Worm (Caenorhabditis elegans) whole organism, late embryonic: Measurements from ENCODE around the gene rab-28.

ENCODE experiments used
- C08G9.2 ChIP-seq: sonication (generic microtip); optimal IDR thresholded peaks from 2 replicates; lab custom pipeline; 2016; ENCODE audit warnings: mild to moderate bottlenecking, missing genetic modification characterization, moderate library complexity, missing compliant biosample characterization
- F13H6.1 ChIP-seq: sonication (generic microtip); optimal IDR thresholded peaks from 2 replicates; lab custom pipeline; 2016; ENCODE audit warnings: missing genetic modification characterization, missing compliant biosample characterization
- K09A11.1 ChIP-seq: sonication (generic microtip); optimal IDR thresholded peaks from 2 replicates; lab custom pipeline; 2017; ENCODE audit warnings: antibody characterized with exemption, mild to moderate bottlenecking, missing genetic modification characterization, missing compliant biosample characterization; ENCODE audit not compliant: insufficient read depth
- T23F11.4 ChIP-seq: fragments of 200-800 bp; sonication (Bioruptor generic); optimal IDR thresholded peaks from 2 replicates; lab custom pipeline; 2018; ENCODE audit warnings: mild to moderate bottlenecking, missing genetic modification characterization, missing compliant biosample characterization
- Y22D7AL.16 ChIP-seq: sonication (generic microtip); optimal IDR thresholded peaks from 2 replicates; lab custom pipeline; 2016; ENCODE audit warnings: missing genetic modification characterization, missing compliant biosample characterization
- ceh-14 ChIP-seq: sonication (generic microtip); optimal IDR thresholded peaks from 2 replicates; lab custom pipeline; 2016; ENCODE audit warnings: missing genotype, missing genetic modification characterization, missing compliant biosample characterization
- ceh-22 ChIP-seq: sonication (generic microtip); optimal IDR thresholded peaks from 2 replicates; lab custom pipeline; 2017; ENCODE audit warnings: missing biosample characterization, missing genetic modification characterization
- ceh-30 ChIP-seq: fragments of 150-350 bp; optimal IDR thresholded peaks from 2 replicates; lab custom pipeline; 2014; ENCODE audit warnings: missing biosample characterization, missing genetic modification characterization
- ceh-31 ChIP-seq: sonication (generic microtip); optimal IDR thresholded peaks from 2 replicates; lab custom pipeline; 2016; ENCODE audit warnings: missing genetic modification characterization, missing compliant biosample characterization
- ceh-45 ChIP-seq: fragments of 200-800 bp; sonication (Bioruptor generic); IDR thresholded peaks from 2 replicates; pipeline ENCODE4 v1.3.6; 2022; ENCODE audit warnings: missing genetic modification reagents, missing genetic modification characterization, missing compliant biosample characterization
- ceh-6 ChIP-seq: fragments of 200-800 bp; sonication (Bioruptor generic); optimal IDR thresholded peaks from 2 replicates; lab custom pipeline; 2018; ENCODE audit warnings: mild to moderate bottlenecking, missing genetic modification characterization, missing compliant biosample characterization
- dve-1 ChIP-seq: sonication (generic microtip); optimal IDR thresholded peaks from 2 replicates; lab custom pipeline; 2017; ENCODE audit warnings: antibody characterized with exemption, mild to moderate bottlenecking, missing genetic modification characterization, missing compliant biosample characterization
- elt-2 ChIP-seq: sonication (generic microtip); optimal IDR thresholded peaks from 2 replicates; lab custom pipeline; 2016; ENCODE audit warnings: missing genetic modification reagents, missing genetic modification characterization, missing compliant biosample characterization
- elt-4 ChIP-seq: sonication (generic microtip); optimal IDR thresholded peaks from 2 replicates; lab custom pipeline; 2016; ENCODE audit warnings: missing genetic modification characterization, missing compliant biosample characterization
- eyg-1 ChIP-seq: sonication (generic microtip); optimal IDR thresholded peaks from 2 replicates; lab custom pipeline; 2016; ENCODE audit warnings: missing genotype, missing genetic modification characterization, missing compliant biosample characterization
- gmeb-2 ChIP-seq: sonication (generic microtip); optimal IDR thresholded peaks from 2 replicates; lab custom pipeline; 2016; ENCODE audit warnings: missing genetic modification characterization, inconsistent platforms, missing compliant biosample characterization
- hlh-15 ChIP-seq: sonication (generic microtip); optimal IDR thresholded peaks from 2 replicates; lab custom pipeline; 2016; ENCODE audit warnings: missing genetic modification characterization, missing compliant biosample characterization
- hlh-30 ChIP-seq: sonication (generic microtip); optimal IDR thresholded peaks from 2 replicates; lab custom pipeline; 2017; ENCODE audit warnings: antibody characterized with exemption, missing genetic modification characterization, missing compliant biosample characterization; ENCODE audit not compliant: insufficient read depth
- mec-3 ChIP-seq: sonication (generic microtip); optimal IDR thresholded peaks from 2 replicates; lab custom pipeline; 2016; ENCODE audit warnings: borderline replicate concordance, missing genetic modification characterization, missing compliant biosample characterization
- nfya-1 ChIP-seq: sonication (generic microtip); optimal IDR thresholded peaks from 2 replicates; lab custom pipeline; 2017; ENCODE audit warnings: missing genetic modification characterization, mild to moderate bottlenecking, missing compliant biosample characterization, antibody characterized with exemption, moderate library complexity
- nhr-11 ChIP-seq: fragments of 150-350 bp; optimal IDR thresholded peaks from 2 replicates; lab custom pipeline; 2014; ENCODE audit warnings: missing biosample characterization, missing genetic modification characterization
- npax-4 ChIP-seq: sonication (generic microtip); optimal IDR thresholded peaks from 2 replicates; lab custom pipeline; 2016; ENCODE audit warnings: missing genetic modification characterization, missing compliant biosample characterization
- pat-9 ChIP-seq: fragments of 200-800 bp; sonication (Bioruptor generic); optimal IDR thresholded peaks from 2 replicates; lab custom pipeline; 2018; ENCODE audit warnings: mild to moderate bottlenecking, missing genetic modification characterization, moderate library complexity, missing compliant biosample characterization
- pax-1 ChIP-seq: fragments of 150-350 bp; optimal IDR thresholded peaks from 2 replicates; lab custom pipeline; 2014; ENCODE audit warnings: missing biosample characterization, missing genetic modification characterization
- pha-2 ChIP-seq: sonication (generic microtip); optimal IDR thresholded peaks from 2 replicates; lab custom pipeline; 2017; ENCODE audit warnings: mild to moderate bottlenecking, missing genetic modification characterization, missing compliant biosample characterization
- pqm-1 ChIP-seq: sonication (generic microtip); optimal IDR thresholded peaks from 2 replicates; lab custom pipeline; 2016; ENCODE audit warnings: missing genetic modification characterization, missing compliant biosample characterization
- pros-1 ChIP-seq: fragments of 150-350 bp; optimal IDR thresholded peaks from 2 replicates; lab custom pipeline; 2014; ENCODE audit warnings: missing biosample characterization, missing genetic modification reagents, missing genetic modification characterization
- sox-2 ChIP-seq: fragments of 200-800 bp; sonication (Bioruptor generic); IDR thresholded peaks from 2 replicates; pipeline ENCODE4 v1.3.6; 2022; ENCODE audit warnings: missing genetic modification reagents, missing genetic modification characterization, missing compliant biosample characterization
- sox-4 ChIP-seq: sonication (generic microtip); optimal IDR thresholded peaks from 2 replicates; lab custom pipeline; 2017; ENCODE audit warnings: mild to moderate bottlenecking, missing genetic modification characterization, inconsistent platforms, missing compliant biosample characterization
- syd-9 ChIP-seq: sonication (generic microtip); optimal IDR thresholded peaks from 2 replicates; lab custom pipeline; 2016; ENCODE audit warnings: mild to moderate bottlenecking, missing genetic modification characterization, moderate library complexity, missing compliant biosample characterization
- tbx-2 ChIP-seq: sonication (generic microtip); optimal IDR thresholded peaks from 2 replicates; lab custom pipeline; 2016; ENCODE audit warnings: missing genetic modification characterization, missing compliant biosample characterization
- unc-3 ChIP-seq, 2 experiments: fragments of 200-800 bp in 1 of 2; sonication (Bioruptor generic) in 1 of 2; sonication (generic microtip) in 1 of 2; conservative IDR thresholded peaks in 1 of 2; optimal IDR thresholded peaks in 1 of 2; 2 replicates each; pipeline versions ENCODE4 v1.3.6 to Lab custom; 2016 to 2022; ENCODE audit warnings: missing compliant biosample characterization in 2 of 2, missing genetic modification characterization in 2 of 2, missing genetic modification reagents in 1 of 2
- unc-42 ChIP-seq: sonication (generic microtip); optimal IDR thresholded peaks from 2 replicates; lab custom pipeline; 2016; ENCODE audit warnings: missing genotype, missing genetic modification characterization, missing compliant biosample characterization
- unc-86 ChIP-seq: sonication (generic microtip); optimal IDR thresholded peaks from 2 replicates; lab custom pipeline; 2016; ENCODE audit warnings: missing genetic modification characterization, missing compliant biosample characterization

The rab-28 gene

DNA sequence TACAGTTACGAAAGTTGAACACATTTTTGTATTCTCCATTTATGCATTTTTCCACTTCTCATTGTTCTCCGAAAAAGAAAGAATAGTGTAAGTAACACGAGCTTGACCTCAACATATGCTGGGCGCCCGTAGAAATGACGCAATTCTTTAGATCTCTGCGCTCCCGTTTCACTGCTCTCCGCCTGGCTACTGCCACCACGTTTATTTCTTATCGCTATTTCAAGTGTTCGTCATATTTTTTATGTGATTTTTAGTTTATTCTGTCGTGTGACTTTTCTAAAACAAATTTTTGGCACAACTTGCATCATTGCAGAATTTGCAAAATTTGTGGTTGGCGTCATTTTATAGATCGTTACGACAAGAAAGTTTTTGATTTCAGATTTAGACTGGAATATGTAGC lies 26.9 kb downstream of the rab-28 start:
- no peak for TF ChIP-seq T23F11.4 (GFP tag; lab: Kevin White, UChicago)
- no peak for TF ChIP-seq hlh-15 (tag; lab: Kevin White, UChicago)
- no peak for TF ChIP-seq gmeb-2
- TF ChIP-seq syd-9 (tag; lab: Kevin White, UChicago): no peak
- no peak for TF ChIP-seq sox-2
- TF ChIP-seq unc-3 (GFP tag; conservative IDR thresholded peaks at IDR 0.05; lab: Robert Waterston, UW): no peak
- TF ChIP-seq unc-3 (tag; optimal IDR thresholded peaks at IDR 0.05; lab: Kevin White, UChicago): no peak
- TF ChIP-seq pha-2 (tag; lab: Kevin White, UChicago): no peak

DNA sequence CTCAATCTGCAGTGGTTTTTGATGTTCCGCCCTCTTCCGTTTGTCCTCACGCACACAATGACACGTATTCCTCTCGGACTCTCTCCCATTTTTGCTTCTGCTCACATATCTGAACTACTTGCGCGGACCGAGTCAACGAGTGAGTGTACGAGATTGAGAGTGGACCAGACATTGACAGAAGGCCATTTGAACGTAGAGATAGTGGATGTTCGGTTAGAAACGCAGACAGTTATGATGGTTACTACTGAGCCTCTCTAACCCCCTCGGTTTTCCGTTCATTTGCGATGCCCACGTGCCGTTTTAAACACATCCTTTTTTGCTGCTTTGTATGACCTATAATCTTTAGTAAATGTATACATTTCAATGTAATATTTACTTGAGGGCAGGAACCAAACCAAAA lies 27.4 kb downstream of the rab-28 start:
- peak; percentile 44 for TF ChIP-seq tbx-2 (tag; lab: Kevin White, UChicago)
- no peak for TF ChIP-seq Y22D7AL.16 (tag; lab: Kevin White, UChicago)
- peak; percentile 37 for TF ChIP-seq nfya-1 (tag; lab: Kevin White, UChicago)
- TF ChIP-seq eyg-1 (tag; lab: Kevin White, UChicago): no peak
- peak; percentile 70 for TF ChIP-seq hlh-30 (tag; lab: Kevin White, UChicago)
- TF ChIP-seq unc-86: no peak
- TF ChIP-seq ceh-45 (GFP tag; lab: Robert Waterston, UW): no peak
- no peak for TF ChIP-seq ceh-6
- TF ChIP-seq ceh-14 (tag; lab: Kevin White, UChicago): no peak
- TF ChIP-seq unc-42: peak; percentile 46
- peak; percentile 68 for TF ChIP-seq ceh-31
- TF ChIP-seq F13H6.1 (tag; lab: Kevin White, UChicago): no peak
- no peak for TF ChIP-seq unc-3 (GFP tag; conservative IDR thresholded peaks at IDR 0.05; lab: Robert Waterston, UW)
- no peak for TF ChIP-seq unc-3 (tag; optimal IDR thresholded peaks at IDR 0.05; lab: Kevin White, UChicago)
- TF ChIP-seq npax-4 (tag; lab: Kevin White, UChicago): no peak

- TF ChIP-seq pqm-1 (tag; lab: Kevin White, UChicago): no peak
- no peak for TF ChIP-seq K09A11.1 (tag; lab: Kevin White, UChicago)
- no peak for TF ChIP-seq gmeb-2
- no peak for TF ChIP-seq pat-9 (tag; lab: Kevin White, UChicago)
- TF ChIP-seq C08G9.2 (tag; lab: Kevin White, UChicago): no peak
- no peak for TF ChIP-seq nhr-11 (tag; lab: Kevin White, UChicago)
- TF ChIP-seq elt-2 (tag; lab: Kevin White, UChicago): no peak
- TF ChIP-seq ceh-31: no peak
- no peak for TF ChIP-seq hlh-30 (tag; lab: Kevin White, UChicago)
- TF ChIP-seq hlh-15 (tag; lab: Kevin White, UChicago): no peak
- TF ChIP-seq sox-2: no peak
- no peak for TF ChIP-seq sox-4
- no peak for TF ChIP-seq tbx-2 (tag; lab: Kevin White, UChicago)
- no peak for TF ChIP-seq nfya-1 (tag; lab: Kevin White, UChicago)
- TF ChIP-seq ceh-45 (GFP tag; lab: Robert Waterston, UW): no peak
- no peak for TF ChIP-seq mec-3
These were observed 28.0 kb downstream of the rab-28 start for ce11 chrIV:9215824-9216223.

DNA sequence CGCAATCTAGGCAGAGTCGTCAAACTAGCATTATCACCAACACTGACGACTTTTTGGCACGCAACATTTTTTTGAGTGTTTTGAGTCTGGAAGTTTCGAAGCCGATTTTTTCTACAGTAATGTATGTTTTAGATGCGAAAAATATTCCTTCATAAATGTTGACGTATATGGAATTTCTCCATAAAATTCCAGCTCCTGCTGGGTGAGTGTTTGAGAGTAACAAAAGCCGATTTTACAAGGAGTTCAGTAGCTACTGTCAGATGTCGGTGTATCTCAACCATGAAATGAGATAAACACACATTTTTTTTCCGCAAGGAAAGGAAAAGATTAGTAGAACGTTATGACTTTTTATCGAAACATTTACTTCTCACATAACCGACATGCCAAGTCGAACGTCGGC lies 29.0 kb downstream of the rab-28 start:
- TF ChIP-seq pros-1 (tag; lab: Kevin White, UChicago): no peak
- TF ChIP-seq ceh-22: no peak
- TF ChIP-seq C08G9.2 (tag; lab: Kevin White, UChicago): no peak
- no peak for TF ChIP-seq sox-2
- TF ChIP-seq pqm-1 (tag; lab: Kevin White, UChicago): no peak
- TF ChIP-seq dve-1 (tag; lab: Kevin White, UChicago): no peak
- TF ChIP-seq unc-3 (GFP tag; conservative IDR thresholded peaks at IDR 0.05; lab: Robert Waterston, UW): no peak
- TF ChIP-seq unc-3 (tag; optimal IDR thresholded peaks at IDR 0.05; lab: Kevin White, UChicago): no peak
- no peak for TF ChIP-seq F13H6.1 (tag; lab: Kevin White, UChicago)
- no peak for TF ChIP-seq pha-2 (tag; lab: Kevin White, UChicago)
- no peak for TF ChIP-seq elt-4 (tag; lab: Kevin White, UChicago)
- TF ChIP-seq pax-1 (tag; lab: Kevin White, UChicago): no peak
- no peak for TF ChIP-seq ceh-30
- TF ChIP-seq, all 69 proteins: peak for 0
